Worm (Caenorhabditis elegans): Measurements from ENCODE around the gene C33C12.7.

C33C12.7 gene

ce11 chrII:2190522-2190921, 15.3 kb upstream of the C33C12.7 start:
- TF ChIP-seq F13C5.2 (tag; optimal IDR thresholded peaks at IDR 0.05), result no peak
- TF ChIP-seq B0310.2 (tag; optimal IDR thresholded peaks at IDR 0.05), result no peak
- no peak for TF ChIP-seq hmg-4 (GFP tag; optimal IDR thresholded peaks at IDR 0.05)
- TF ChIP-seq ets-7 (tag; optimal IDR thresholded peaks at IDR 0.05), result no peak
- TF ChIP-seq hmbx-1 (tag; optimal IDR thresholded peaks at IDR 0.05), result no peak
- TF ChIP-seq pes-1 (GFP tag; IDR thresholded peaks at IDR 0.05), result no peak
- TF ChIP-seq hnd-1 (tag; optimal IDR thresholded peaks at IDR 0.05), result no peak
- TF ChIP-seq tra-4 (tag; optimal IDR thresholded peaks at IDR 0.05), result no peak
- TF ChIP-seq ceh-13 (GFP tag; optimal IDR thresholded peaks at IDR 0.05), result no peak
- TF ChIP-seq tbx-11 (GFP tag; IDR thresholded peaks at IDR 0.05), result no peak
- no peak for TF ChIP-seq tbx-37 (GFP tag; conservative IDR thresholded peaks at IDR 0.05)
- no peak for TF ChIP-seq flt-1 (GFP tag; IDR thresholded peaks at IDR 0.05)

- TF ChIP-seq ceh-36 (tag; optimal IDR thresholded peaks at IDR 0.05), result no peak
- TF ChIP-seq pes-1 (GFP tag; IDR thresholded peaks at IDR 0.05), result no peak
- TF ChIP-seq scrt-1 (GFP tag; IDR thresholded peaks at IDR 0.05), result no peak
- TF ChIP-seq ama-1 (optimal IDR thresholded peaks at IDR 0.05), result no peak
- TF ChIP-seq F13C5.2 (tag; optimal IDR thresholded peaks at IDR 0.05), result no peak
- TF ChIP-seq sea-1 (GFP tag; conservative IDR thresholded peaks at IDR 0.05), result no peak
Measured at ce11 chrII:2189357-2189756, 14.1 kb upstream of the C33C12.7 start, which contains the start of gene mtq-2. mtq-2 (minus strand) TSS chrII:2189457.

- TF ChIP-seq tbx-37 (GFP tag; conservative IDR thresholded peaks at IDR 0.05), result no peak
- TF ChIP-seq ceh-13 (GFP tag; optimal IDR thresholded peaks at IDR 0.05), result no peak
- no peak for TF ChIP-seq B0310.2 (tag; optimal IDR thresholded peaks at IDR 0.05)
- no peak for TF ChIP-seq ets-7 (tag; optimal IDR thresholded peaks at IDR 0.05)
- no peak for TF ChIP-seq ceh-36 (tag; optimal IDR thresholded peaks at IDR 0.05)
- no peak for TF ChIP-seq hmg-4 (GFP tag; optimal IDR thresholded peaks at IDR 0.05)
- TF ChIP-seq sea-1 (GFP tag; conservative IDR thresholded peaks at IDR 0.05), result no peak
- no peak for TF ChIP-seq ama-1 (optimal IDR thresholded peaks at IDR 0.05)
- no peak for TF ChIP-seq hmbx-1 (tag; optimal IDR thresholded peaks at IDR 0.05)
- TF ChIP-seq tra-4 (tag; optimal IDR thresholded peaks at IDR 0.05), result no peak
- TF ChIP-seq hnd-1 (tag; optimal IDR thresholded peaks at IDR 0.05), result no peak
- TF ChIP-seq tbx-11 (GFP tag; IDR thresholded peaks at IDR 0.05), result no peak
- no peak for TF ChIP-seq pes-1 (GFP tag; IDR thresholded peaks at IDR 0.05)
- no peak for TF ChIP-seq flt-1 (GFP tag; IDR thresholded peaks at IDR 0.05)
- no peak for TF ChIP-seq aly-1 (tag; optimal IDR thresholded peaks at IDR 0.05)
- no peak for TF ChIP-seq scrt-1 (GFP tag; IDR thresholded peaks at IDR 0.05)
- TF ChIP-seq F13C5.2 (tag; optimal IDR thresholded peaks at IDR 0.05), result no peak
Measured at ce11 chrII:2186730-2187129, 11.5 kb upstream of the C33C12.7 start.

ce11 chrII:2186329-2186728, 11.1 kb upstream of the C33C12.7 start, which contains the start of gene gba-2:
gba-2 (minus strand) TSS chrII:2186434.
- TF ChIP-seq ets-7 (tag; optimal IDR thresholded peaks at IDR 0.05), result no peak
- no peak for TF ChIP-seq hnd-1 (tag; optimal IDR thresholded peaks at IDR 0.05)
- TF ChIP-seq sea-1 (GFP tag; conservative IDR thresholded peaks at IDR 0.05), result no peak
- no peak for TF ChIP-seq ceh-36 (tag; optimal IDR thresholded peaks at IDR 0.05)
- TF ChIP-seq aly-1 (tag; optimal IDR thresholded peaks at IDR 0.05), result no peak
- TF ChIP-seq flt-1 (GFP tag; IDR thresholded peaks at IDR 0.05), result no peak
- TF ChIP-seq hmbx-1 (tag; optimal IDR thresholded peaks at IDR 0.05), result no peak

- TF ChIP-seq ama-1 (optimal IDR thresholded peaks at IDR 0.05) (no peak), hnd-1 (tag; optimal IDR thresholded peaks at IDR 0.05) (no peak), F13C5.2 (tag; optimal IDR thresholded peaks at IDR 0.05) (no peak), ets-7 (tag; optimal IDR thresholded peaks at IDR 0.05) (no peak), hmbx-1 (tag; optimal IDR thresholded peaks at IDR 0.05) (no peak), ceh-36 (tag; optimal IDR thresholded peaks at IDR 0.05) (no peak), pes-1 (GFP tag; IDR thresholded peaks at IDR 0.05) (no peak), scrt-1 (GFP tag; IDR thresholded peaks at IDR 0.05) (no peak), sea-1 (GFP tag; conservative IDR thresholded peaks at IDR 0.05) (no peak), tbx-11 (GFP tag; IDR thresholded peaks at IDR 0.05) (no peak), tra-4 (tag; optimal IDR thresholded peaks at IDR 0.05) (no peak), tbx-37 (GFP tag; conservative IDR thresholded peaks at IDR 0.05) (no peak), ceh-13 (GFP tag; optimal IDR thresholded peaks at IDR 0.05) (no peak), flt-1 (GFP tag; IDR thresholded peaks at IDR 0.05) (no peak), B0310.2 (tag; optimal IDR thresholded peaks at IDR 0.05) (no peak), aly-1 (tag; optimal IDR thresholded peaks at IDR 0.05) (no peak), hmg-4 (GFP tag; optimal IDR thresholded peaks at IDR 0.05) (no peak)
Measured at ce11 chrII:2177735-2178134, 2.5 kb upstream of the C33C12.7 start.

ce11 chrII:2176688-2177087, 1.4 kb upstream of the C33C12.7 start, which contains the start of gene gba-1:
gba-1 (plus strand) TSS chrII:2176741.
- TF ChIP-seq sea-1 (GFP tag; conservative IDR thresholded peaks at IDR 0.05) (no peak), flt-1 (GFP tag; IDR thresholded peaks at IDR 0.05) (no peak), hnd-1 (tag; optimal IDR thresholded peaks at IDR 0.05) (no peak), F13C5.2 (tag; optimal IDR thresholded peaks at IDR 0.05) (no peak), hmg-4 (GFP tag; optimal IDR thresholded peaks at IDR 0.05) (no peak), aly-1 (tag; optimal IDR thresholded peaks at IDR 0.05) (no peak), ceh-36 (tag; optimal IDR thresholded peaks at IDR 0.05) (no peak), tbx-37 (GFP tag; conservative IDR thresholded peaks at IDR 0.05) (no peak), ama-1 (optimal IDR thresholded peaks at IDR 0.05) (no peak), pes-1 (GFP tag; IDR thresholded peaks at IDR 0.05) (no peak), tra-4 (tag; optimal IDR thresholded peaks at IDR 0.05) (no peak), tbx-11 (GFP tag; IDR thresholded peaks at IDR 0.05) (no peak), ets-7 (tag; optimal IDR thresholded peaks at IDR 0.05) (no peak), ceh-13 (GFP tag; optimal IDR thresholded peaks at IDR 0.05) (no peak), scrt-1 (GFP tag; IDR thresholded peaks at IDR 0.05) (no peak), B0310.2 (tag; optimal IDR thresholded peaks at IDR 0.05) (no peak)

ce11 chrII:2170085-2170484, 5.2 kb downstream of the C33C12.7 start, which contains the start of gene C33C12.12:
C33C12.12 (minus strand) TSS chrII:2170185.
- TF ChIP-seq hmbx-1 (tag; optimal IDR thresholded peaks at IDR 0.05) (no peak), ceh-36 (tag; optimal IDR thresholded peaks at IDR 0.05) (no peak), aly-1 (tag; optimal IDR thresholded peaks at IDR 0.05) (no peak), ets-7 (tag; optimal IDR thresholded peaks at IDR 0.05) (no peak), flt-1 (GFP tag; IDR thresholded peaks at IDR 0.05) (no peak), hnd-1 (tag; optimal IDR thresholded peaks at IDR 0.05) (no peak), tbx-11 (GFP tag; IDR thresholded peaks at IDR 0.05) (no peak), sea-1 (GFP tag; conservative IDR thresholded peaks at IDR 0.05) (no peak), tra-4 (tag; optimal IDR thresholded peaks at IDR 0.05) (no peak)
